Fruit fly (Drosophila melanogaster) whole organism, embryonic: Measurements from ENCODE around the gene Jupiter.

Experiments
- B-H2 ChIP-seq: fragments of 200-800 bp; sonication (Bioruptor generic); optimal IDR thresholded peaks from 2 replicates; lab custom pipeline; 2018; ENCODE audit warnings: missing biosample characterization, mild to moderate bottlenecking, missing genetic modification characterization
- Bgb ChIP-seq: fragments of 200-800 bp; sonication (Bioruptor generic); IDR thresholded peaks from 2 replicates; pipeline ENCODE4 v1.3.6; 2022; ENCODE audit warnings: missing biosample characterization, missing genetic modification characterization; ENCODE audit not compliant: partially characterized antibody
- CG10654 ChIP-seq: fragments of 200-800 bp; sonication (Bioruptor generic); optimal IDR thresholded peaks from 2 replicates; lab custom pipeline; 2016; ENCODE audit warnings: missing biosample characterization, missing genetic modification characterization
- CG12071 ChIP-seq: fragments of 200-800 bp; sonication (Bioruptor generic); optimal IDR thresholded peaks from 3 replicates; lab custom pipeline; 2018; ENCODE audit warnings: missing biosample characterization, mild to moderate bottlenecking, missing genetic modification characterization
- CG12391 ChIP-seq: fragments of 200-800 bp; sonication (Bioruptor generic); optimal IDR thresholded peaks from 3 replicates; lab custom pipeline; 2018; ENCODE audit warnings: missing biosample characterization, mild to moderate bottlenecking, missing genetic modification characterization, moderate library complexity
- CG12942 ChIP-seq: fragments of 200-800 bp; sonication (Bioruptor generic); optimal IDR thresholded peaks from 3 replicates; lab custom pipeline; 2016; ENCODE audit warnings: missing biosample characterization, missing genetic modification characterization
- CG13287 ChIP-seq: fragments of 200-800 bp; sonication (Bioruptor generic); IDR thresholded peaks from 2 replicates; pipeline ENCODE4 v1.3.6; 2022; ENCODE audit warnings: missing biosample characterization, missing genetic modification characterization; ENCODE audit not compliant: partially characterized antibody
- CG14050 ChIP-seq: fragments of 200-800 bp; sonication (Bioruptor generic); IDR thresholded peaks from 3 replicates; pipeline ENCODE4 v1.3.6; 2022; ENCODE audit warnings: missing biosample characterization, missing genetic modification characterization
- CG14860 ChIP-seq: fragments of 200-800 bp; sonication (Bioruptor generic); IDR thresholded peaks from 3 replicates; pipeline ENCODE4 v1.3.6; 2022; ENCODE audit warnings: missing biosample characterization, missing genetic modification characterization; ENCODE audit not compliant: partially characterized antibody
- CG1647 ChIP-seq: fragments of 200-800 bp; sonication (Bioruptor generic); optimal IDR thresholded peaks from 3 replicates; lab custom pipeline; 2016; ENCODE audit warnings: missing biosample characterization, missing genetic modification characterization
- CG16813 ChIP-seq: fragments of 200-800 bp; sonication (Bioruptor generic); IDR thresholded peaks from 3 replicates; pipeline ENCODE4 v1.3.6; 2022; ENCODE audit warnings: missing biosample characterization, missing genetic modification characterization; ENCODE audit not compliant: partially characterized antibody
- CG16863 ChIP-seq: fragments of 200-800 bp; sonication (Bioruptor generic); optimal IDR thresholded peaks from 3 replicates; lab custom pipeline; 2016; ENCODE audit warnings: missing biosample characterization, missing genetic modification characterization
- CG17912 ChIP-seq: fragments of 200-800 bp; sonication (Bioruptor generic); optimal IDR thresholded peaks from 2 replicates; lab custom pipeline; 2018; ENCODE audit warnings: missing biosample characterization, mild to moderate bottlenecking, missing genetic modification characterization
- CG18011 ChIP-seq: fragments of 200-800 bp; sonication (Bioruptor generic); optimal IDR thresholded peaks from 2 replicates; lab custom pipeline; 2017; ENCODE audit warnings: missing biosample characterization, missing genetic modification characterization, mild to moderate bottlenecking, moderate library complexity, missing genotype
- CG2120 ChIP-seq: fragments of 200-800 bp; sonication (Bioruptor generic); optimal IDR thresholded peaks from 3 replicates; lab custom pipeline; 2016; ENCODE audit warnings: missing biosample characterization, missing genetic modification characterization
- CG30020 ChIP-seq: fragments of 200-800 bp; optimal IDR thresholded peaks from 2 replicates; lab custom pipeline; 2019; ENCODE audit warnings: missing biosample characterization, mild to moderate bottlenecking, missing genetic modification characterization, moderate library complexity
- CG30403 ChIP-seq: fragments of 200-800 bp; sonication (Bioruptor generic); optimal IDR thresholded peaks from 3 replicates; lab custom pipeline; 2016; ENCODE audit warnings: missing biosample characterization, missing genetic modification characterization
- CG32532 ChIP-seq: fragments of 200-800 bp; sonication (Bioruptor generic); IDR thresholded peaks from 2 replicates; pipeline ENCODE4 v1.3.6; 2022; ENCODE audit warnings: missing biosample characterization, missing genetic modification characterization
- CG33557 ChIP-seq: fragments of 200-800 bp; sonication (Bioruptor generic); optimal IDR thresholded peaks from 2 replicates; lab custom pipeline; 2019; ENCODE audit warnings: missing biosample characterization, mild to moderate bottlenecking, missing genetic modification characterization, moderate library complexity
- CG3847 ChIP-seq: fragments of 200-800 bp; sonication (Bioruptor generic); IDR thresholded peaks from 2 replicates; pipeline ENCODE4 v1.3.6; 2022; ENCODE audit warnings: missing biosample characterization, missing genetic modification characterization
- CG4360 ChIP-seq: fragments of 200-800 bp; sonication (Bioruptor generic); IDR thresholded peaks from 2 replicates; pipeline ENCODE4 v1.3.6; 2022; ENCODE audit warnings: missing biosample characterization, missing genetic modification characterization
- CG4707 ChIP-seq: fragments of 200-800 bp; sonication (Bioruptor generic); optimal IDR thresholded peaks from 2 replicates; lab custom pipeline; 2018; ENCODE audit warnings: missing biosample characterization, mild to moderate bottlenecking, missing genetic modification characterization, moderate library complexity
- CG6689 ChIP-seq: fragments of 200-800 bp; sonication (Bioruptor generic); IDR thresholded peaks from 2 replicates; pipeline ENCODE4 v1.3.6; 2022; ENCODE audit warnings: missing biosample characterization, missing genetic modification characterization
- CG6791 ChIP-seq: fragments of 200-800 bp; sonication (Bioruptor generic); IDR thresholded peaks from 3 replicates; pipeline ENCODE4 v1.3.6; 2022; ENCODE audit warnings: missing biosample characterization, missing genetic modification characterization; ENCODE audit not compliant: partially characterized antibody
- CG9609 ChIP-seq: fragments of 200-800 bp; sonication (Bioruptor generic); optimal IDR thresholded peaks from 3 replicates; lab custom pipeline; 2016; ENCODE audit warnings: missing biosample characterization, missing genetic modification characterization
- CG9932 ChIP-seq: fragments of 200-800 bp; sonication (Bioruptor generic); IDR thresholded peaks from 2 replicates; pipeline ENCODE4 v1.3.6; 2022; ENCODE audit warnings: missing biosample characterization, missing genetic modification characterization
- Dip2 ChIP-seq: fragments of 200-800 bp; sonication (Bioruptor generic); IDR thresholded peaks from 2 replicates; pipeline ENCODE4 v1.3.6; 2022; ENCODE audit warnings: missing biosample characterization, missing genetic modification characterization
- Eip74EF ChIP-seq, 2 experiments: fragments of 200-800 bp in 1 of 2; fragments of >200 bp in 1 of 2; sonication (Bioruptor generic) in 1 of 2; optimal IDR thresholded peaks; 2 replicates each; lab custom pipeline; 2017 to 2019; ENCODE audit warnings: missing biosample characterization in 2 of 2, missing genetic modification characterization in 2 of 2, mild to moderate bottlenecking in 1 of 2, moderate library complexity in 1 of 2
- HmgD ChIP-seq: fragments of 200-800 bp; sonication (Bioruptor generic); optimal IDR thresholded peaks from 3 replicates; lab custom pipeline; 2016; ENCODE audit warnings: missing biosample characterization, missing genetic modification characterization
- Jarid2 ChIP-seq: fragments of 200-800 bp; sonication (Bioruptor generic); optimal IDR thresholded peaks from 3 replicates; lab custom pipeline; 2017; ENCODE audit warnings: mild to moderate bottlenecking, missing biosample characterization, missing genetic modification reagents, missing genetic modification characterization
- MTF-1 ChIP-seq: fragments of 200-800 bp; sonication (Bioruptor generic); optimal IDR thresholded peaks from 2 replicates; lab custom pipeline; 2018; ENCODE audit warnings: missing biosample characterization, mild to moderate bottlenecking, missing genetic modification characterization, borderline replicate concordance
- Usf ChIP-seq: fragments of 200-800 bp; sonication (Bioruptor generic); optimal IDR thresholded peaks from 2 replicates; lab custom pipeline; 2017; ENCODE audit warnings: missing genotype, missing biosample characterization, missing genetic modification characterization
- br ChIP-seq: fragments of >200 bp; optimal IDR thresholded peaks from 2 replicates; lab custom pipeline; 2017
- dmrt11E ChIP-seq: fragments of 200-800 bp; sonication (Bioruptor generic); optimal IDR thresholded peaks from 3 replicates; lab custom pipeline; 2018; ENCODE audit warnings: missing biosample characterization, mild to moderate bottlenecking, missing genetic modification characterization, moderate library complexity
- dysf ChIP-seq: fragments of 200-800 bp; sonication (Bioruptor generic); IDR thresholded peaks from 3 replicates; pipeline ENCODE4 v1.3.6; 2022; ENCODE audit warnings: missing biosample characterization, missing genetic modification characterization
- exex ChIP-seq: fragments of 200-800 bp; sonication (Bioruptor generic); optimal IDR thresholded peaks from 4 replicates; lab custom pipeline; 2018; ENCODE audit warnings: missing biosample characterization, mild to moderate bottlenecking, missing genetic modification characterization, moderate library complexity
- ham ChIP-seq: fragments of 200-800 bp; sonication (Bioruptor generic); IDR thresholded peaks from 2 replicates; pipeline ENCODE4 v1.3.6; 2022; ENCODE audit warnings: missing biosample characterization, missing genetic modification characterization
- hkb ChIP-seq, 2 experiments: fragments of 200-800 bp in 1 of 2; fragments of >200 bp in 1 of 2; sonication (Bioruptor generic) in 1 of 2; IDR thresholded peaks in 1 of 2; optimal IDR thresholded peaks in 1 of 2; 2 replicates each; pipeline versions ENCODE4 v1.3.6 to Lab custom; 2017 to 2022; ENCODE audit warnings: missing biosample characterization in 1 of 2, missing genetic modification characterization in 1 of 2
- ind ChIP-seq: fragments of 200-800 bp; sonication (Bioruptor generic); optimal IDR thresholded peaks from 3 replicates; lab custom pipeline; 2016; ENCODE audit warnings: missing biosample characterization, missing genetic modification characterization
- kay ChIP-seq: fragments of 200-800 bp; sonication (Bioruptor generic); optimal IDR thresholded peaks from 2 replicates; lab custom pipeline; 2016; ENCODE audit warnings: missing biosample characterization, missing genetic modification characterization
- knrl ChIP-seq: fragments of 200-800 bp; sonication (Bioruptor generic); IDR thresholded peaks from 3 replicates; pipeline ENCODE4 v1.3.6; 2022; ENCODE audit warnings: missing biosample characterization, missing genetic modification characterization; ENCODE audit not compliant: partially characterized antibody
- lab ChIP-seq: fragments of 200-800 bp; sonication (Bioruptor generic); optimal IDR thresholded peaks from 3 replicates; lab custom pipeline; 2017; ENCODE audit warnings: missing biosample characterization, missing genetic modification characterization, mild to moderate bottlenecking, moderate library complexity, missing genetic modification reagents
- lov ChIP-seq, 2 experiments: fragments of 200-800 bp in 1 of 2; fragments of >200 bp in 1 of 2; sonication (Bioruptor generic) in 1 of 2; IDR thresholded peaks in 1 of 2; optimal IDR thresholded peaks in 1 of 2; 2 replicates in 1 of 2; 3 replicates in 1 of 2; pipeline versions ENCODE4 v1.3.6 to Lab custom; 2017 to 2022; ENCODE audit warnings: missing biosample characterization in 1 of 2, missing genetic modification characterization in 1 of 2
- peb ChIP-seq: fragments of 200-800 bp; sonication (Bioruptor generic); IDR thresholded peaks from 2 replicates; pipeline ENCODE4 v1.3.6; 2022; ENCODE audit warnings: missing biosample characterization, missing genetic modification characterization
- schlank ChIP-seq: fragments of 200-800 bp; sonication (Bioruptor generic); optimal IDR thresholded peaks from 2 replicates; lab custom pipeline; 2018; ENCODE audit warnings: missing biosample characterization, mild to moderate bottlenecking, missing genetic modification characterization
- sima ChIP-seq: fragments of 200-800 bp; sonication (Bioruptor generic); optimal IDR thresholded peaks from 2 replicates; lab custom pipeline; 2016; ENCODE audit warnings: missing biosample characterization, missing genetic modification characterization
- trem ChIP-seq: fragments of 200-800 bp; optimal IDR thresholded peaks from 3 replicates; lab custom pipeline; 2019; ENCODE audit warnings: missing biosample characterization, mild to moderate bottlenecking, missing genetic modification characterization, moderate library complexity
- twi ChIP-seq: fragments of 200-800 bp; optimal IDR thresholded peaks from 2 replicates; lab custom pipeline; 2019; ENCODE audit warnings: missing biosample characterization, mild to moderate bottlenecking, missing genetic modification characterization, moderate library complexity
- zf30C ChIP-seq: fragments of 200-800 bp; sonication (Bioruptor generic); optimal IDR thresholded peaks from 3 replicates; lab custom pipeline; 2018; ENCODE audit warnings: missing biosample characterization, mild to moderate bottlenecking, missing genetic modification characterization

Jupiter gene

dm6 chr3R:11639946-11640588 lies 20.4 kb upstream of the Jupiter start (continued):
- TF ChIP-seq hkb (optimal IDR thresholded peaks at IDR 0.05; lab: Kevin White, UChicago) (no peak), hkb (GFP tag; IDR thresholded peaks at IDR 0.05; lab: Robert Waterston, UW) (no peak), exex (tag; lab: Kevin White, UChicago) (peak; percentile 8), CG12391 (tag; lab: Kevin White, UChicago) (no peak), CG17912 (GFP tag; lab: Kevin White, UChicago) (no peak), CG4707 (GFP tag; lab: Kevin White, UChicago) (no peak), CG14050 (GFP tag; lab: Robert Waterston, UW) (no peak), lab (peak; percentile 25), CG30020 (no peak), knrl (no peak), lov (optimal IDR thresholded peaks at IDR 0.05; lab: Kevin White, UChicago) (no peak), lov (GFP tag; IDR thresholded peaks at IDR 0.05; lab: Robert Waterston, UW) (no peak), Eip74EF (GFP tag; optimal IDR thresholded peaks at IDR 0.05; lab: Kevin White, UChicago) (no peak), twi (tag; lab: Kevin White, UChicago) (no peak), CG13287 (GFP tag; lab: Robert Waterston, UW) (no peak), CG2120 (peak; percentile 32), CG4360 (no peak), dysf (GFP tag; lab: Robert Waterston, UW) (no peak), CG6791 (GFP tag; lab: Robert Waterston, UW) (no peak), ham (GFP tag; lab: Robert Waterston, UW) (no peak), Jarid2 (GFP tag; lab: Kevin White, UChicago) (no peak), kay (GFP tag; lab: Kevin White, UChicago) (no peak), dmrt11E (no peak), CG16813 (GFP tag; lab: Robert Waterston, UW) (no peak), B-H2 (GFP tag; lab: Kevin White, UChicago) (no peak), CG33557 (GFP tag; lab: Kevin White, UChicago) (no peak), CG12942 (GFP tag; lab: Kevin White, UChicago) (no peak), sima (no peak), schlank (tag; lab: Kevin White, UChicago) (no peak), CG14860 (GFP tag; lab: Robert Waterston, UW) (no peak), br (lab: Kevin White, UChicago) (no peak), ind (no peak), Bgb (GFP tag; lab: Robert Waterston, UW) (no peak), CG9609 (no peak), Dip2 (GFP tag; lab: Robert Waterston, UW) (no peak), MTF-1 (GFP tag; lab: Kevin White, UChicago) (no peak), CG30403 (GFP tag; lab: Kevin White, UChicago) (no peak), CG32532 (no peak), CG1647 (no peak), CG18011 (GFP tag; lab: Kevin White, UChicago) (no peak), peb (GFP tag; lab: Robert Waterston, UW) (no peak), CG12071 (no peak), CG6689 (GFP tag; lab: Robert Waterston, UW) (no peak), CG10654 (GFP tag; lab: Kevin White, UChicago) (no peak), CG9932 (GFP tag; lab: Robert Waterston, UW) (peak; percentile 38; the same call in 1 of the 2 replicates), CG3847 (GFP tag; lab: Robert Waterston, UW) (no peak), trem (tag; lab: Kevin White, UChicago) (no peak), Usf (GFP tag; lab: Kevin White, UChicago) (no peak), zf30C (GFP tag; lab: Kevin White, UChicago) (no peak), HmgD (GFP tag; lab: Kevin White, UChicago) (no peak), CG16863 (GFP tag; lab: Kevin White, UChicago) (no peak)
